Worm (Caenorhabditis elegans) whole organism, L2 larva: ENCODE results near the gene W06G6.11.

Experiments
- elt-1 ChIP-seq: fragments of 150-350 bp; optimal IDR thresholded peaks from 2 replicates; lab custom pipeline; 2014; ENCODE audit warnings: missing biosample characterization, missing genetic modification characterization
- unc-62 ChIP-seq: fragments of 150-350 bp; optimal IDR thresholded peaks from 2 replicates; lab custom pipeline; 2014; ENCODE audit warnings: missing biosample characterization, missing genetic modification reagents, missing genetic modification characterization

ce11 chrV:16621894-16622293 lies 27.2 kb downstream of the W06G6.11 start:
- TF ChIP-seq unc-62 (GFP tag; lab: Kevin White, UChicago) (no peak), elt-1 (tag; lab: Kevin White, UChicago) (no peak)
